Fruit fly (Drosophila melanogaster): ENCODE data around the gene Hexim.

Gene Hexim

dm6 chr3R:14659354-14659804 is at the start of gene Hexim:
TSS of gene Hexim (plus strand) at chr3R:14659438.
- no peak for TF ChIP-seq Dll (optimal IDR thresholded peaks at IDR 0.05)

- TF ChIP-seq pan (optimal IDR thresholded peaks at IDR 0.05) (no peak), usp (GFP tag; optimal IDR thresholded peaks at IDR 0.05) (no peak), CG8478 (optimal IDR thresholded peaks at IDR 0.05) (no peak), EcR (GFP tag; optimal IDR thresholded peaks at IDR 0.05) (no peak), Dll (optimal IDR thresholded peaks at IDR 0.05) (no peak), psq (optimal IDR thresholded peaks at IDR 0.05) (no peak)
Measured at dm6 chr3R:14622571-14622970, 36.7 kb upstream of the Hexim start.

- no peak for TF ChIP-seq pan (optimal IDR thresholded peaks at IDR 0.05)
- TF ChIP-seq EcR (GFP tag; optimal IDR thresholded peaks at IDR 0.05), result no peak
- TF ChIP-seq CG8478 (optimal IDR thresholded peaks at IDR 0.05), result no peak
- TF ChIP-seq Dll (optimal IDR thresholded peaks at IDR 0.05), result no peak
- TF ChIP-seq usp (GFP tag; optimal IDR thresholded peaks at IDR 0.05), result no peak
- TF ChIP-seq psq (optimal IDR thresholded peaks at IDR 0.05), result no peak
Measured at dm6 chr3R:14624088-14624619, 35.1 kb upstream of the Hexim start.

- TF ChIP-seq EcR (GFP tag; optimal IDR thresholded peaks at IDR 0.05) (no peak), Dll (optimal IDR thresholded peaks at IDR 0.05) (no peak), psq (optimal IDR thresholded peaks at IDR 0.05) (no peak), usp (GFP tag; optimal IDR thresholded peaks at IDR 0.05) (no peak), CG8478 (optimal IDR thresholded peaks at IDR 0.05) (no peak), pan (optimal IDR thresholded peaks at IDR 0.05) (no peak)
Measured at dm6 chr3R:14624671-14625070, 34.6 kb upstream of the Hexim start.

- TF ChIP-seq psq (optimal IDR thresholded peaks at IDR 0.05), result no peak
- TF ChIP-seq pan (optimal IDR thresholded peaks at IDR 0.05), result no peak
- TF ChIP-seq CG8478 (optimal IDR thresholded peaks at IDR 0.05), result no peak
- TF ChIP-seq Dll (optimal IDR thresholded peaks at IDR 0.05), result no peak
- TF ChIP-seq usp (GFP tag; optimal IDR thresholded peaks at IDR 0.05), result no peak
- no peak for TF ChIP-seq EcR (GFP tag; optimal IDR thresholded peaks at IDR 0.05)
Measured at dm6 chr3R:14625215-14626156, 33.8 kb upstream of the Hexim start, which contains the start of the genes put and His4r. TSS of gene put (minus strand) at chr3R:14625703. TSS of gene His4r (plus strand) at chr3R:14625755.

- no peak for TF ChIP-seq psq (optimal IDR thresholded peaks at IDR 0.05)
- TF ChIP-seq CG8478 (optimal IDR thresholded peaks at IDR 0.05), result no peak
- TF ChIP-seq usp (GFP tag; optimal IDR thresholded peaks at IDR 0.05), result no peak
- no peak for TF ChIP-seq pan (optimal IDR thresholded peaks at IDR 0.05)
- TF ChIP-seq EcR (GFP tag; optimal IDR thresholded peaks at IDR 0.05), result no peak
- TF ChIP-seq Dll (optimal IDR thresholded peaks at IDR 0.05), result no peak
Measured at dm6 chr3R:14626781-14627180, 32.5 kb upstream of the Hexim start.

dm6 chr3R:14630119-14630623 is 29.1 kb upstream of the Hexim start, which contains the start of gene Cad88C:
TSS of gene Cad88C (plus strand) at chr3R:14630478.
- TF ChIP-seq EcR (GFP tag; optimal IDR thresholded peaks at IDR 0.05) (no peak), psq (optimal IDR thresholded peaks at IDR 0.05) (no peak), Dll (optimal IDR thresholded peaks at IDR 0.05) (no peak), CG8478 (optimal IDR thresholded peaks at IDR 0.05) (no peak)

dm6 chr3R:14631911-14632310 is 27.3 kb upstream of the Hexim start:
- TF ChIP-seq pan (optimal IDR thresholded peaks at IDR 0.05) (no peak), Dll (optimal IDR thresholded peaks at IDR 0.05) (no peak), usp (GFP tag; optimal IDR thresholded peaks at IDR 0.05) (no peak), EcR (GFP tag; optimal IDR thresholded peaks at IDR 0.05) (no peak), psq (optimal IDR thresholded peaks at IDR 0.05) (no peak), CG8478 (optimal IDR thresholded peaks at IDR 0.05) (no peak)

- no peak for TF ChIP-seq EcR (GFP tag; optimal IDR thresholded peaks at IDR 0.05)
- TF ChIP-seq CG8478 (optimal IDR thresholded peaks at IDR 0.05), result no peak
- TF ChIP-seq psq (optimal IDR thresholded peaks at IDR 0.05), result no peak
- no peak for TF ChIP-seq usp (GFP tag; optimal IDR thresholded peaks at IDR 0.05)
- no peak for TF ChIP-seq Dll (optimal IDR thresholded peaks at IDR 0.05)
- no peak for TF ChIP-seq pan (optimal IDR thresholded peaks at IDR 0.05)
Measured at dm6 chr3R:14642463-14642862, 16.8 kb upstream of the Hexim start, which contains the start of gene CG7886. TSS of gene CG7886 (minus strand) at chr3R:14642563.

dm6 chr3R:14649307-14650239 is 9.7 kb upstream of the Hexim start:
- peak; percentile 2 for TF ChIP-seq psq (optimal IDR thresholded peaks at IDR 0.05)
- TF ChIP-seq pan (optimal IDR thresholded peaks at IDR 0.05), result no peak
- no peak for TF ChIP-seq CG8478 (optimal IDR thresholded peaks at IDR 0.05)
- no peak for TF ChIP-seq Dll (optimal IDR thresholded peaks at IDR 0.05)
- TF ChIP-seq EcR (GFP tag; optimal IDR thresholded peaks at IDR 0.05), result no peak
- no peak for TF ChIP-seq usp (GFP tag; optimal IDR thresholded peaks at IDR 0.05)

- TF ChIP-seq pan (optimal IDR thresholded peaks at IDR 0.05) (peak; percentile 38), psq (optimal IDR thresholded peaks at IDR 0.05) (no peak), EcR (GFP tag; optimal IDR thresholded peaks at IDR 0.05) (no peak), Dll (optimal IDR thresholded peaks at IDR 0.05) (no peak), CG8478 (optimal IDR thresholded peaks at IDR 0.05) (no peak)
Measured at dm6 chr3R:14650367-14650766, 8.9 kb upstream of the Hexim start.

Data from whole organism.